Fruit fly (Drosophila melanogaster) Kc167 (cell line): ENCODE data around the gene msd5.

Experiments
- Myc ChIP-seq: fragments of >200 bp; optimal IDR thresholded peaks from 2 replicates; lab custom pipeline; 2017; ENCODE audit warnings: missing external identifiers
- Sin3A ChIP-seq: fragments of >200 bp; optimal IDR thresholded peaks from 2 replicates; lab custom pipeline; 2018; ENCODE audit warnings: missing external identifiers
- h ChIP-seq: fragments of >200 bp; optimal IDR thresholded peaks from 3 replicates; lab custom pipeline; 2018; ENCODE audit warnings: missing external identifiers
- insv ChIP-seq: fragments of >200 bp; optimal IDR thresholded peaks from 3 replicates; lab custom pipeline; 2018; ENCODE audit warnings: missing external identifiers
- psq ChIP-seq: fragments of >200 bp; optimal IDR thresholded peaks from 2 replicates; lab custom pipeline; 2017; ENCODE audit warnings: missing external identifiers

dm6 chr3L:1302234-1302949, 30.6 kb downstream of the msd5 start, which contains the start of the genes Rac1 and Acat2:
- TF ChIP-seq psq (lab: Kevin White, UChicago) = no peak
- no peak for TF ChIP-seq Sin3A
- no peak for TF ChIP-seq insv (lab: Kevin White, UChicago)
- no peak for TF ChIP-seq h
- no peak for TF ChIP-seq Myc (lab: Kevin White, UChicago)
